Worm (Caenorhabditis elegans) whole organism, L1 larva: ENCODE results near the gene gmps-1.

Source experiments
- blmp-1 ChIP-seq: fragments of 150-350 bp; optimal IDR thresholded peaks from 2 replicates; lab custom pipeline; 2014; ENCODE audit warnings: missing biosample characterization, missing genetic modification characterization
- nhr-84 ChIP-seq: sonication (generic microtip); optimal IDR thresholded peaks from 2 replicates; lab custom pipeline; 2017; ENCODE audit warnings: missing biosample characterization, missing genetic modification characterization
- pqm-1 ChIP-seq: sonication (generic microtip); optimal IDR thresholded peaks from 3 replicates; lab custom pipeline; 2017; ENCODE audit warnings: missing biosample characterization, missing genetic modification characterization

ce11 chrII:10860840-10861239 lies 7.7 kb downstream of the gmps-1 start, which contains the start of gene M106.3:
- no peak for TF ChIP-seq nhr-84 (tag; lab: Kevin White, UChicago)
- TF ChIP-seq blmp-1 (tag; lab: Kevin White, UChicago), result no peak
- no peak for TF ChIP-seq pqm-1
